Fruit fly (Drosophila melanogaster) whole organism, embryonic: ENCODE results near the gene CG32425.
A peak's percentile ranks its signal among the peaks of the same experiment; 100 is the strongest.

Experiments used
- Adf1 ChIP-seq: fragments of 200-800 bp; sonication (Bioruptor generic); IDR thresholded peaks from 2 replicates; pipeline ENCODE4 v1.3.6; 2022; ENCODE audit warnings: missing biosample characterization, missing genetic modification characterization
- Blimp-1 ChIP-seq: fragments of 200-800 bp; sonication (Bioruptor generic); optimal IDR thresholded peaks from 3 replicates; lab custom pipeline; 2018; ENCODE audit warnings: missing biosample characterization, missing genetic modification characterization, mild to moderate bottlenecking, moderate library complexity, missing genetic modification reagents
- CG1024 ChIP-seq: fragments of 200-800 bp; sonication (Bioruptor generic); IDR thresholded peaks from 2 replicates; pipeline ENCODE4 v1.3.6; 2022; ENCODE audit warnings: missing biosample characterization, missing genetic modification characterization
- CG10366 ChIP-seq: fragments of 200-800 bp; sonication (Bioruptor generic); IDR thresholded peaks from 2 replicates; pipeline ENCODE4 v1.3.6; 2022; ENCODE audit warnings: missing biosample characterization, missing genetic modification characterization
- CG11723 ChIP-seq: fragments of 200-800 bp; sonication (Bioruptor generic); optimal IDR thresholded peaks from 2 replicates; lab custom pipeline; 2017; ENCODE audit warnings: missing biosample characterization, mild to moderate bottlenecking, missing genetic modification characterization
- CG13775 ChIP-seq: fragments of 200-800 bp; sonication (Bioruptor generic); optimal IDR thresholded peaks from 3 replicates; lab custom pipeline; 2017; ENCODE audit warnings: missing biosample characterization, mild to moderate bottlenecking, missing genetic modification characterization
- CG14710 ChIP-seq: fragments of 200-800 bp; sonication (Bioruptor generic); optimal IDR thresholded peaks from 3 replicates; lab custom pipeline; 2019; ENCODE audit warnings: missing biosample characterization, mild to moderate bottlenecking, missing genetic modification characterization, moderate library complexity
- CG1647 ChIP-seq: fragments of 200-800 bp; sonication (Bioruptor generic); optimal IDR thresholded peaks from 3 replicates; lab custom pipeline; 2016; ENCODE audit warnings: missing biosample characterization, missing genetic modification characterization
- CG17385 ChIP-seq: fragments of 200-800 bp; sonication (Bioruptor generic); optimal IDR thresholded peaks from 3 replicates; lab custom pipeline; 2018; ENCODE audit warnings: missing biosample characterization, mild to moderate bottlenecking, missing genetic modification characterization
- CG17568 ChIP-seq: fragments of 200-800 bp; sonication (Bioruptor generic); optimal IDR thresholded peaks from 2 replicates; lab custom pipeline; 2018; ENCODE audit warnings: missing biosample characterization, mild to moderate bottlenecking, missing genetic modification characterization, moderate library complexity
- CG17829 ChIP-seq: fragments of 200-800 bp; optimal IDR thresholded peaks from 2 replicates; lab custom pipeline; 2019; ENCODE audit warnings: missing biosample characterization, mild to moderate bottlenecking, missing genetic modification characterization, moderate library complexity
- CG18619 ChIP-seq: fragments of 200-800 bp; sonication (Bioruptor generic); optimal IDR thresholded peaks from 3 replicates; lab custom pipeline; 2017; ENCODE audit warnings: missing biosample characterization, mild to moderate bottlenecking, missing genetic modification characterization
- CG2129 ChIP-seq: fragments of 200-800 bp; sonication (Bioruptor generic); IDR thresholded peaks from 2 replicates; pipeline ENCODE4 v1.3.6; 2022; ENCODE audit warnings: missing biosample characterization, missing genetic modification characterization; ENCODE audit not compliant: partially characterized antibody
- CG2875 ChIP-seq: fragments of 200-800 bp; sonication (Bioruptor generic); optimal IDR thresholded peaks from 2 replicates; lab custom pipeline; 2017; ENCODE audit warnings: missing biosample characterization, mild to moderate bottlenecking, missing genetic modification characterization, missing genetic modification reagents
- CG30403 ChIP-seq: fragments of 200-800 bp; sonication (Bioruptor generic); optimal IDR thresholded peaks from 3 replicates; lab custom pipeline; 2016; ENCODE audit warnings: missing biosample characterization, missing genetic modification characterization
- CG33557 ChIP-seq: fragments of 200-800 bp; sonication (Bioruptor generic); optimal IDR thresholded peaks from 2 replicates; lab custom pipeline; 2019; ENCODE audit warnings: missing biosample characterization, mild to moderate bottlenecking, missing genetic modification characterization, moderate library complexity
- CG4282 ChIP-seq: fragments of 200-800 bp; sonication (Bioruptor generic); optimal IDR thresholded peaks from 2 replicates; lab custom pipeline; 2016; ENCODE audit warnings: missing biosample characterization, missing genetic modification characterization
- CG4328 ChIP-seq: fragments of 200-800 bp; sonication (Bioruptor generic); optimal IDR thresholded peaks from 3 replicates; lab custom pipeline; 2017; ENCODE audit warnings: missing biosample characterization, missing genetic modification reagents, missing genetic modification characterization
- CG6175 ChIP-seq: fragments of 200-800 bp; sonication (Bioruptor generic); IDR thresholded peaks from 3 replicates; pipeline ENCODE4 v1.3.6; 2022; ENCODE audit warnings: missing biosample characterization, missing genetic modification characterization
- CG6272 ChIP-seq: fragments of 200-800 bp; sonication (Bioruptor generic); IDR thresholded peaks from 2 replicates; pipeline ENCODE4 v1.3.6; 2022; ENCODE audit warnings: missing biosample characterization, missing genetic modification characterization
- CG6689 ChIP-seq: fragments of 200-800 bp; sonication (Bioruptor generic); IDR thresholded peaks from 2 replicates; pipeline ENCODE4 v1.3.6; 2022; ENCODE audit warnings: missing biosample characterization, missing genetic modification characterization
- CG7839 ChIP-seq: fragments of 200-800 bp; sonication (Bioruptor generic); optimal IDR thresholded peaks from 3 replicates; lab custom pipeline; 2018; ENCODE audit warnings: missing biosample characterization, mild to moderate bottlenecking, missing genetic modification characterization, moderate library complexity
- CG7987 ChIP-seq: fragments of 200-800 bp; sonication (Bioruptor generic); optimal IDR thresholded peaks from 2 replicates; lab custom pipeline; 2018; ENCODE audit warnings: missing biosample characterization, mild to moderate bottlenecking, missing genetic modification characterization, moderate library complexity
- ERR ChIP-seq: fragments of 200-800 bp; sonication (Bioruptor generic); optimal IDR thresholded peaks from 2 replicates; lab custom pipeline; 2016; ENCODE audit warnings: missing biosample characterization, missing genetic modification characterization
- Eip74EF ChIP-seq, 2 experiments: fragments of 200-800 bp in 1 of 2; fragments of >200 bp in 1 of 2; sonication (Bioruptor generic) in 1 of 2; optimal IDR thresholded peaks; 2 replicates each; lab custom pipeline; 2017 to 2019; ENCODE audit warnings: missing biosample characterization in 2 of 2, missing genetic modification characterization in 2 of 2, mild to moderate bottlenecking in 1 of 2, moderate library complexity in 1 of 2
- Hand ChIP-seq: fragments of 200-800 bp; sonication (Bioruptor generic); optimal IDR thresholded peaks from 2 replicates; lab custom pipeline; 2017; ENCODE audit warnings: mild to moderate bottlenecking, missing biosample characterization, missing genetic modification reagents, missing genetic modification characterization
- Hr78 ChIP-seq, 2 experiments: fragments of 200-800 bp in 1 of 2; fragments of >200 bp in 1 of 2; sonication (Bioruptor generic) in 1 of 2; optimal IDR thresholded peaks; 2 replicates each; lab custom pipeline; 2017 to 2019; ENCODE audit warnings: missing biosample characterization in 2 of 2, missing genetic modification characterization in 2 of 2, mild to moderate bottlenecking in 1 of 2, moderate library complexity in 1 of 2
- Kr ChIP-seq: fragments of 200-800 bp; sonication (Bioruptor generic); optimal IDR thresholded peaks from 2 replicates; lab custom pipeline; 2017; ENCODE audit warnings: missing biosample characterization, mild to moderate bottlenecking, missing genetic modification characterization
- YL-1 ChIP-seq: fragments of 200-800 bp; sonication (Bioruptor generic); optimal IDR thresholded peaks from 3 replicates; lab custom pipeline; 2017; ENCODE audit warnings: missing biosample characterization, mild to moderate bottlenecking, missing genetic modification characterization
- ato ChIP-seq: fragments of 200-800 bp; sonication (Bioruptor generic); IDR thresholded peaks from 2 replicates; pipeline ENCODE4 v1.3.6; 2022; ENCODE audit warnings: missing biosample characterization, missing genetic modification characterization; ENCODE audit not compliant: partially characterized antibody
- cad ChIP-seq: fragments of >200 bp; optimal IDR thresholded peaks from 2 replicates; lab custom pipeline; 2017; ENCODE audit warnings: missing biosample characterization, missing genetic modification characterization
- cato ChIP-seq: fragments of 200-800 bp; sonication (Bioruptor generic); optimal IDR thresholded peaks from 2 replicates; lab custom pipeline; 2016; ENCODE audit warnings: missing biosample characterization, missing genetic modification characterization, borderline replicate concordance
- dmrt99B ChIP-seq: fragments of 200-800 bp; sonication (Bioruptor generic); optimal IDR thresholded peaks from 2 replicates; lab custom pipeline; 2018; ENCODE audit warnings: missing biosample characterization, mild to moderate bottlenecking, missing genetic modification characterization, moderate library complexity
- exex ChIP-seq: fragments of 200-800 bp; sonication (Bioruptor generic); optimal IDR thresholded peaks from 4 replicates; lab custom pipeline; 2018; ENCODE audit warnings: missing biosample characterization, mild to moderate bottlenecking, missing genetic modification characterization, moderate library complexity
- fd102C ChIP-seq: fragments of 200-800 bp; sonication (Bioruptor generic); optimal IDR thresholded peaks from 2 replicates; lab custom pipeline; 2018; ENCODE audit warnings: missing biosample characterization, mild to moderate bottlenecking, missing genetic modification characterization, moderate library complexity
- gem ChIP-seq: fragments of 200-800 bp; sonication (Bioruptor generic); optimal IDR thresholded peaks from 2 replicates; lab custom pipeline; 2019; ENCODE audit warnings: missing biosample characterization, mild to moderate bottlenecking, missing genetic modification characterization, moderate library complexity
- grau ChIP-seq: fragments of 200-800 bp; optimal IDR thresholded peaks from 3 replicates; lab custom pipeline; 2019; ENCODE audit warnings: missing biosample characterization, mild to moderate bottlenecking, missing genetic modification characterization, moderate library complexity
- gsb-n ChIP-seq: fragments of 200-800 bp; sonication (Bioruptor generic); optimal IDR thresholded peaks from 3 replicates; lab custom pipeline; 2018; ENCODE audit warnings: missing biosample characterization, mild to moderate bottlenecking, missing genetic modification characterization
- h ChIP-seq: fragments of >200 bp; optimal IDR thresholded peaks from 2 replicates; lab custom pipeline; 2017
- ham ChIP-seq: fragments of 200-800 bp; sonication (Bioruptor generic); IDR thresholded peaks from 2 replicates; pipeline ENCODE4 v1.3.6; 2022; ENCODE audit warnings: missing biosample characterization, missing genetic modification characterization
- hbn ChIP-seq: fragments of 200-800 bp; sonication (Bioruptor generic); IDR thresholded peaks from 2 replicates; pipeline ENCODE4 v1.3.6; 2022; ENCODE audit warnings: missing biosample characterization, missing genetic modification characterization; ENCODE audit not compliant: partially characterized antibody
- her ChIP-seq: fragments of 200-800 bp; sonication (Bioruptor generic); optimal IDR thresholded peaks from 2 replicates; lab custom pipeline; 2016; ENCODE audit warnings: missing biosample characterization, missing genetic modification characterization
- mld ChIP-seq: fragments of 200-800 bp; sonication (Bioruptor generic); IDR thresholded peaks from 3 replicates; pipeline ENCODE4 v1.3.6; 2022; ENCODE audit warnings: missing biosample characterization, missing genetic modification characterization; ENCODE audit not compliant: partially characterized antibody
- nerfin-2 ChIP-seq: fragments of 200-800 bp; sonication (Bioruptor generic); IDR thresholded peaks from 2 replicates; pipeline ENCODE4 v1.3.6; 2022; ENCODE audit warnings: missing biosample characterization, missing genetic modification characterization; ENCODE audit not compliant: partially characterized antibody
- psq ChIP-seq: fragments of 200-800 bp; sonication (Bioruptor generic); optimal IDR thresholded peaks from 2 replicates; lab custom pipeline; 2017; ENCODE audit warnings: missing biosample characterization, missing genetic modification characterization
- sens-2 ChIP-seq: fragments of 200-800 bp; sonication (Bioruptor generic); IDR thresholded peaks from 2 replicates; pipeline ENCODE4 v1.3.6; 2022; ENCODE audit warnings: missing biosample characterization, missing genetic modification characterization
- sima ChIP-seq: fragments of 200-800 bp; sonication (Bioruptor generic); optimal IDR thresholded peaks from 2 replicates; lab custom pipeline; 2016; ENCODE audit warnings: missing biosample characterization, missing genetic modification characterization
- stwl ChIP-seq: fragments of 200-800 bp; sonication (Bioruptor generic); optimal IDR thresholded peaks from 3 replicates; lab custom pipeline; 2018; ENCODE audit warnings: missing biosample characterization, mild to moderate bottlenecking, missing genetic modification characterization, moderate library complexity
- twi ChIP-seq: fragments of 200-800 bp; optimal IDR thresholded peaks from 2 replicates; lab custom pipeline; 2019; ENCODE audit warnings: missing biosample characterization, mild to moderate bottlenecking, missing genetic modification characterization, moderate library complexity

Gene CG32425

DNA sequence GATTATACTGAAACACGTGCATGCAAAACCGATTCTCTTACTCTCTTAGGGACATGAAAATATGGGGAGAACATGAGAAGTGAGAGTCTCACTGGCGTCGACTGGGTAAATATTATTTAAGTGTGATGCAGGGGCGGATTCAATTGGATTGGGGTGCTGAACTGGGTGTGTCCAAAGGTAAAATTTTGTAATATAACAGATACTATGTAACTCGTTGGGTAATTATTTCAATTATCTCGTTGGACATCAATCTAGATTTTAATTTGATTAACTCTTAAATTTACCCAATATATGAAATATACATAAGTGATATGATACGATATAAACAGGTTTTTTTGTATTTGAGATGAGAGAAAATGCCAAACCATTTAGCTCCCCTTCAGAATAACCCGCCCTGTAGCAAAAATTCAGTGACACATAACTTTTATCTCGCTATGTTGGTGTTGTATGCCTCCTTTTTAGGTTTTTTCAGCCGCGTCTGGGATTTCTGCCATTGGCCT, 11.1 kb downstream of the CG32425 start (continued):
- TF ChIP-seq CG6175 (no peak; the same call in 1 of the 3 replicates), mld (no peak), twi (tag; lab: Kevin White, UChicago) (no peak), gsb-n (tag; lab: Kevin White, UChicago) (peak; percentile 76), CG13775 (GFP tag; lab: Kevin White, UChicago) (peak; percentile 89), dmrt99B (tag; lab: Kevin White, UChicago) (peak; percentile 93), fd102C (no peak), Adf1 (GFP tag; lab: Robert Waterston, UW) (peak; percentile 82), CG1024 (GFP tag; lab: Robert Waterston, UW) (peak; percentile 67), stwl (tag; lab: Kevin White, UChicago) (no peak), cad (GFP tag; lab: Kevin White, UChicago) (no peak), ato (GFP tag; lab: Robert Waterston, UW) (no peak), CG30403 (peak; percentile 95), exex (peak; percentile 88), CG4328 (GFP tag; lab: Kevin White, UChicago) (peak; percentile 89), hbn (GFP tag; lab: Robert Waterston, UW) (peak; percentile 42; the same call in 1 of the 2 replicates), Hand (GFP tag; lab: Kevin White, UChicago) (peak; percentile 89), Blimp-1 (GFP tag; lab: Kevin White, UChicago) (peak; percentile 89), CG10366 (peak; percentile 87), CG18619 (GFP tag; lab: Kevin White, UChicago) (peak; percentile 93), CG17568 (GFP tag; lab: Kevin White, UChicago) (peak; percentile 86), nerfin-2 (peak; percentile 42; the same call in 1 of the 2 replicates), CG11723 (GFP tag; lab: Kevin White, UChicago) (peak; percentile 82), ERR (GFP tag; lab: Kevin White, UChicago) (peak; percentile 90), CG33557 (peak; percentile 79), Hr78 (GFP tag; optimal IDR thresholded peaks at IDR 0.05; lab: Kevin White, UChicago) (peak in 1 of 2 experiments; percentile 58), ham (peak; percentile 79; the same call in 1 of the 2 replicates), CG7839 (tag; lab: Kevin White, UChicago) (peak; percentile 96), CG17385 (GFP tag; lab: Kevin White, UChicago) (peak; percentile 83), her (GFP tag; lab: Kevin White, UChicago) (peak; percentile 78), CG1647 (GFP tag; lab: Kevin White, UChicago) (peak; percentile 92), CG7987 (GFP tag; lab: Kevin White, UChicago) (peak; percentile 78), CG6689 (peak; percentile 94), CG2129 (no peak), gem (tag; lab: Kevin White, UChicago) (peak; percentile 95), sens-2 (GFP tag; lab: Robert Waterston, UW) (peak; percentile 79), CG17829 (tag; lab: Kevin White, UChicago) (peak; percentile 90), Eip74EF (GFP tag; optimal IDR thresholded peaks at IDR 0.05; lab: Kevin White, UChicago) (peak in 1 of 2 experiments; percentile 85), h (lab: Kevin White, UChicago) (no peak), cato (peak; percentile 79), psq (GFP tag; lab: Kevin White, UChicago) (peak; percentile 57), CG6272 (peak; percentile 93), Kr (GFP tag; lab: Kevin White, UChicago) (no peak), CG4282 (GFP tag; lab: Kevin White, UChicago) (peak; percentile 60), YL-1 (GFP tag; lab: Kevin White, UChicago) (peak; percentile 63), sima (GFP tag; lab: Kevin White, UChicago) (peak; percentile 48), grau (peak; percentile 93), CG2875 (GFP tag; lab: Kevin White, UChicago) (peak; percentile 69), CG14710 (tag; lab: Kevin White, UChicago) (peak; percentile 83)
